Worm (Caenorhabditis elegans): Measurements from ENCODE around the gene cux-7.

cux-7 gene

DNA sequence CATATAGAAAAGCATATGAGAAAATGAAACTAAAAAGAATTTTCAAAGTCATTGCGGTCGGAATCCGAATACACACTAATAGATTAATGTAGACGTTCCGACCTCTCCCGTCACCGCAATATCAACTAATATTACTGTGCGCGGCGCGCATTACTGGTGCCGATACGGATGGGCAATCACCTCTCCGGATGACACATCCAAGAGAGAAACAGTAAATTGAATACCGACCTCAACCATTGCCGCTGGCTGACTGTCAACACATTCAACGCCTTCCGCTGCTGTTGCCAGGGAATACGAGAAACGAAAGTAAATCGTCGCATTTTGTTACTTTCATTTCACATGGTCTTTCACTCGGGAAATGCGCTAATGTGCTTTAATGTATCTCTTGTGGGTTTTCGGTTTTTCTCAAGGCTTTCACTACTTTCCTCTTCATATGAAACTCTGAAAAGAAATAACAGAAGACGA, 25.8 kb downstream of the cux-7 start (continued):
- no peak for TF ChIP-seq efl-1 (GFP tag; optimal IDR thresholded peaks at IDR 0.05)
- TF ChIP-seq D2030.7 (GFP tag; IDR thresholded peaks at IDR 0.05): peak; percentile 30; the same call in 1 of the 2 replicates
- no peak for TF ChIP-seq pha-4 (tag; optimal IDR thresholded peaks at IDR 0.05)
- no peak for TF ChIP-seq mxl-1 (tag; optimal IDR thresholded peaks at IDR 0.05)
- TF ChIP-seq B0019.2 (GFP tag; conservative IDR thresholded peaks at IDR 0.05): no peak
- TF ChIP-seq sdz-38 (tag; optimal IDR thresholded peaks at IDR 0.05): no peak
- TF ChIP-seq snpc-3.4 (tag; optimal IDR thresholded peaks at IDR 0.05): peak; percentile 48
- peak; percentile 11 for TF ChIP-seq attf-5 (GFP tag; optimal IDR thresholded peaks at IDR 0.05)
- TF ChIP-seq let-607 (tag; optimal IDR thresholded peaks at IDR 0.05): no peak
- TF ChIP-seq ztf-3 (GFP tag; optimal IDR thresholded peaks at IDR 0.05): no peak
- TF ChIP-seq bed-1 (GFP tag; IDR thresholded peaks at IDR 0.05): 0 out of 2 replicates have a peak, but pooled peaks have one; percentile 5
- no peak for TF ChIP-seq ztf-18 (tag; optimal IDR thresholded peaks at IDR 0.05)
- TF ChIP-seq zim-3 (tag; optimal IDR thresholded peaks at IDR 0.05): peak; percentile 74
- peak; percentile 97 for TF ChIP-seq hrde-1 (tag; optimal IDR thresholded peaks at IDR 0.05; ENCODE audit: borderline replicate concordance)
- no peak for TF ChIP-seq nfya-1 (tag; optimal IDR thresholded peaks at IDR 0.05; ENCODE audit: borderline replicate concordance, insufficient read depth)
- no peak for TF ChIP-seq ztf-26 (tag; optimal IDR thresholded peaks at IDR 0.05)
- TF ChIP-seq zfh-2 (GFP tag; conservative IDR thresholded peaks at IDR 0.05): no peak
- no peak for TF ChIP-seq madf-10 (tag; optimal IDR thresholded peaks at IDR 0.05)
- peak; percentile 75 for TF ChIP-seq attf-6 (GFP tag; IDR thresholded peaks at IDR 0.05)
- no peak for TF ChIP-seq nhr-80 (tag; optimal IDR thresholded peaks at IDR 0.05)
- peak; percentile 47 for TF ChIP-seq mcd-1 (GFP tag; IDR thresholded peaks at IDR 0.05)
- peak; percentile 44 for TF ChIP-seq hlh-12 (tag; optimal IDR thresholded peaks at IDR 0.05)
- no peak for TF ChIP-seq attf-3 (GFP tag; conservative IDR thresholded peaks at IDR 0.05)
- TF ChIP-seq pbrm-1 (GFP tag; IDR thresholded peaks at IDR 0.05): peak; percentile 27; the same call in 1 of the 2 replicates
- TF ChIP-seq him-1 (tag; optimal IDR thresholded peaks at IDR 0.05): peak; percentile 52
- TF ChIP-seq lsl-1 (GFP tag; optimal IDR thresholded peaks at IDR 0.05): peak; percentile 6
- peak; percentile 59; the same call in 1 of the 2 replicates for TF ChIP-seq ceh-100 (GFP tag; IDR thresholded peaks at IDR 0.05)
- TF ChIP-seq madf-6 (GFP tag; IDR thresholded peaks at IDR 0.05): peak; percentile 82
- TF ChIP-seq snpc-1.3 (tag; optimal IDR thresholded peaks at IDR 0.05; ENCODE audit: insufficient read depth): peak; percentile 21
- no peak for TF ChIP-seq mel-28 (tag; optimal IDR thresholded peaks at IDR 0.05; ENCODE audit: borderline replicate concordance)

DNA sequence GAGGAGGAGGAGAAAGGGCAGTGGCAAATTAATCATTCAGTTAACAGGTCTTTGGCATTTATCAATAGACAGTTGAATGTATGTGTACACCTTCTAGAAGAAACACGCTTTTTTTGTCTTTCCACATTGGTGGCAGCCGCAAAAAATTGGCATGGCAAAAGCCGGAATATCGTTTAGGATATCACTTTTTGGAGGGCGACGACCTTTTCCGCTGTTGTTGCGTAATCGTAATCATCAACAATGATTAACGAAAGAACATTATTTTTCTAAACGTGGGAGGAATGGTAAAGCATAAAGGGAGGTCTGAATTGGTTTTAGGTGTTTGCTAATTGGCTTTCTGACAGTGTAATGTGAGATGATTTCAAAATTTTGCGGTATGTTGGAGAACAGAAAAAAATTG, 28.7 kb downstream of the cux-7 start:
- no peak for TF ChIP-seq him-1 (tag; optimal IDR thresholded peaks at IDR 0.05)
- no peak for TF ChIP-seq Y79H2A.3 (GFP tag; conservative IDR thresholded peaks at IDR 0.05)
- TF ChIP-seq lir-1 (GFP tag; conservative IDR thresholded peaks at IDR 0.05): no peak
- TF ChIP-seq athp-1 (tag; optimal IDR thresholded peaks at IDR 0.05): no peak
- no peak for TF ChIP-seq ztf-6 (GFP tag; IDR thresholded peaks at IDR 0.05)
- no peak for TF ChIP-seq Y67H2A.10 (GFP tag; conservative IDR thresholded peaks at IDR 0.05)
- no peak for TF ChIP-seq ceh-27 (GFP tag; optimal IDR thresholded peaks at IDR 0.05)
- TF ChIP-seq let-607 (tag; optimal IDR thresholded peaks at IDR 0.05): no peak
- TF ChIP-seq aptf-3 (GFP tag; IDR thresholded peaks at IDR 0.05): no peak
- TF ChIP-seq rpc-1 (optimal IDR thresholded peaks at IDR 0.05): no peak
- TF ChIP-seq rpc-1 (tag; optimal IDR thresholded peaks at IDR 0.05): no peak
- TF ChIP-seq gei-17 (GFP tag; optimal IDR thresholded peaks at IDR 0.05): no peak
- no peak for TF ChIP-seq sea-2 (GFP tag; IDR thresholded peaks at IDR 0.05)
- no peak for TF ChIP-seq B0336.3 (GFP tag; IDR thresholded peaks at IDR 0.05)
- TF ChIP-seq lin-35 (GFP tag; optimal IDR thresholded peaks at IDR 0.05): no peak
- no peak for TF ChIP-seq ceh-79 (tag; optimal IDR thresholded peaks at IDR 0.05)
